Fruit fly (Drosophila melanogaster): ENCODE results near the gene CG43675.

- TF ChIP-seq Hr96 (GFP tag; optimal IDR thresholded peaks at IDR 0.05) (peak; percentile 98), CG7045 (GFP tag; optimal IDR thresholded peaks at IDR 0.05) (peak; percentile 95), toe (GFP tag; optimal IDR thresholded peaks at IDR 0.05) (peak; percentile 97), Clk (GFP tag; optimal IDR thresholded peaks at IDR 0.05) (peak; percentile 94)
Measured at dm6 chr3R:9401127-9401603, 45.9 kb downstream of the CG43675 start, which contains the start of the genes RpL34b and CG8132.

Data from whole organism, adult.